Worm (Caenorhabditis elegans) whole organism, early embryonic: ENCODE results near the gene H06I04.6.

Experiments used
- B0310.2 ChIP-seq: sonication (generic microtip); optimal IDR thresholded peaks from 2 replicates; lab custom pipeline; 2016; ENCODE audit warnings: mild to moderate bottlenecking, missing genetic modification characterization, missing compliant biosample characterization
- F13C5.2 ChIP-seq: sonication (generic microtip); optimal IDR thresholded peaks from 2 replicates; lab custom pipeline; 2017; ENCODE audit warnings: mild to moderate bottlenecking, missing genetic modification characterization, inconsistent platforms, missing compliant biosample characterization
- aly-1 ChIP-seq: sonication (generic microtip); optimal IDR thresholded peaks from 2 replicates; lab custom pipeline; 2016; ENCODE audit warnings: missing genetic modification characterization, missing compliant biosample characterization
- ama-1 ChIP-seq: fragments of 150-350 bp; optimal IDR thresholded peaks from 2 replicates; lab custom pipeline; 2014
- ceh-13 ChIP-seq: fragments of 200-800 bp; sonication (Bioruptor generic); optimal IDR thresholded peaks from 2 replicates; lab custom pipeline; 2018; ENCODE audit warnings: mild to moderate bottlenecking, missing genetic modification characterization, missing compliant biosample characterization
- ceh-36 ChIP-seq: sonication (generic microtip); optimal IDR thresholded peaks from 2 replicates; lab custom pipeline; 2016; ENCODE audit warnings: missing genetic modification characterization, inconsistent platforms, missing compliant biosample characterization
- ets-7 ChIP-seq: sonication (generic microtip); optimal IDR thresholded peaks from 2 replicates; lab custom pipeline; 2016; ENCODE audit warnings: missing genotype, missing genetic modification characterization, missing compliant biosample characterization
- flt-1 ChIP-seq: fragments of 200-800 bp; sonication (Bioruptor generic); IDR thresholded peaks from 2 replicates; pipeline ENCODE4 v1.3.6; 2022; ENCODE audit warnings: missing genetic modification characterization, missing compliant biosample characterization
- hmbx-1 ChIP-seq: sonication (generic microtip); optimal IDR thresholded peaks from 2 replicates; lab custom pipeline; 2016; ENCODE audit warnings: mild to moderate bottlenecking, missing genetic modification characterization, missing compliant biosample characterization
- hmg-4 ChIP-seq: fragments of 200-800 bp; sonication (Bioruptor generic); optimal IDR thresholded peaks from 2 replicates; lab custom pipeline; 2018; ENCODE audit warnings: mild to moderate bottlenecking, missing genetic modification characterization, missing compliant biosample characterization
- hnd-1 ChIP-seq: sonication (generic microtip); optimal IDR thresholded peaks from 2 replicates; lab custom pipeline; 2016; ENCODE audit warnings: missing genetic modification characterization, missing compliant biosample characterization
- pes-1 ChIP-seq: fragments of 200-800 bp; sonication (Bioruptor generic); IDR thresholded peaks from 2 replicates; pipeline ENCODE4 v1.3.6; 2022; ENCODE audit warnings: missing genetic modification reagents, missing genetic modification characterization, missing compliant biosample characterization
- scrt-1 ChIP-seq: fragments of 200-800 bp; sonication (Bioruptor generic); IDR thresholded peaks from 2 replicates; pipeline ENCODE4 v1.3.6; 2022; ENCODE audit warnings: missing genetic modification characterization, missing compliant biosample characterization
- sea-1 ChIP-seq: fragments of 200-800 bp; sonication (Bioruptor generic); conservative IDR thresholded peaks from 2 replicates; pipeline ENCODE4 v1.3.6; 2022; ENCODE audit warnings: missing genetic modification characterization, missing compliant biosample characterization
- tbx-11 ChIP-seq: fragments of 200-800 bp; sonication (Bioruptor generic); IDR thresholded peaks from 2 replicates; pipeline ENCODE4 v1.3.6; 2022; ENCODE audit warnings: missing genetic modification characterization, missing compliant biosample characterization
- tbx-37 ChIP-seq: fragments of 200-800 bp; sonication (Bioruptor generic); conservative IDR thresholded peaks from 2 replicates; pipeline ENCODE4 v1.3.6; 2022; ENCODE audit warnings: missing genetic modification reagents, missing genetic modification characterization, missing compliant biosample characterization
- tra-4 ChIP-seq: sonication (generic microtip); optimal IDR thresholded peaks from 2 replicates; lab custom pipeline; 2017; ENCODE audit warnings: missing genetic modification characterization, missing compliant biosample characterization

H06I04.6 gene

ce11 chrIII:3063999-3064398 is at the start of gene H06I04.6:
H06I04.6 (minus strand) TSS chrIII:3064343.
- TF ChIP-seq hnd-1 (tag; lab: Kevin White, UChicago) = no peak
- no peak for TF ChIP-seq tbx-11 (GFP tag; lab: Robert Waterston, UW)
- no peak for TF ChIP-seq flt-1 (GFP tag; lab: Robert Waterston, UW)
- TF ChIP-seq ceh-13 (GFP tag; lab: Kevin White, UChicago) = no peak
- TF ChIP-seq aly-1 (tag; lab: Kevin White, UChicago) = no peak
- TF ChIP-seq pes-1 (GFP tag; lab: Robert Waterston, UW) = no peak
- no peak for TF ChIP-seq scrt-1 (GFP tag; lab: Robert Waterston, UW)

DNA sequence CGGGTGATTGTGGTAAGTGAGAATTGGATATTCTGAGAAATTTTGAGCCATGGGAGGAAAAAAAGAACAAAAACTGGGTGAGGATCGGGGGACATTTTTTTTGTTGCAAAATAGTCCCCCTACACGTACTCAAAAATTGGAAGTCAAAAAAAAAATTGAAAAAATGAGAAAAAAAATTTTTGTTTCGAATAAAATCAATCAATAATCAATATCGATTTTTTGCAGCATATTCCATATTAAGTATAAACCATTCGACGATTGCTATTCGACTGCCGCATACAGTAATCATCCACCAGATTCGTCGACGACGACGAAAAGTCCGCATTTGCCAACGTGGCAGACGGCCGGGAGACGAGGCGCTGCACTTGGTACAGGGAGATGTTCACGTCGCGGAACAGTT is 48.5 kb upstream of the H06I04.6 start:
- TF ChIP-seq tra-4 (tag; lab: Kevin White, UChicago) = no peak
- no peak for TF ChIP-seq ets-7 (tag; lab: Kevin White, UChicago)
- no peak for TF ChIP-seq B0310.2 (tag; lab: Kevin White, UChicago)
- no peak for TF ChIP-seq hmg-4 (GFP tag; lab: Kevin White, UChicago)
- TF ChIP-seq ceh-13 (GFP tag; lab: Kevin White, UChicago) = no peak
- no peak for TF ChIP-seq hmbx-1 (tag; lab: Kevin White, UChicago)
- TF ChIP-seq flt-1 (GFP tag; lab: Robert Waterston, UW) = no peak
- no peak for TF ChIP-seq ceh-36 (tag; lab: Kevin White, UChicago)
- no peak for TF ChIP-seq pes-1 (GFP tag; lab: Robert Waterston, UW)
- no peak for TF ChIP-seq sea-1 (GFP tag; lab: Robert Waterston, UW)
- no peak for TF ChIP-seq hnd-1 (tag; lab: Kevin White, UChicago)
- no peak for TF ChIP-seq tbx-37 (GFP tag; lab: Robert Waterston, UW)
- no peak for TF ChIP-seq scrt-1 (GFP tag; lab: Robert Waterston, UW)
- TF ChIP-seq tbx-11 (GFP tag; lab: Robert Waterston, UW) = no peak
- no peak for TF ChIP-seq ama-1 (lab: Kevin White, UChicago)

ce11 chrIII:3112001-3112400 is 47.9 kb upstream of the H06I04.6 start:
- TF ChIP-seq tra-4 (tag; lab: Kevin White, UChicago) = no peak
- no peak for TF ChIP-seq ama-1 (lab: Kevin White, UChicago)
- no peak for TF ChIP-seq ceh-36 (tag; lab: Kevin White, UChicago)
- no peak for TF ChIP-seq hmg-4 (GFP tag; lab: Kevin White, UChicago)
- no peak for TF ChIP-seq ceh-13 (GFP tag; lab: Kevin White, UChicago)
- TF ChIP-seq hmbx-1 (tag; lab: Kevin White, UChicago) = no peak
- TF ChIP-seq aly-1 (tag; lab: Kevin White, UChicago) = no peak
- TF ChIP-seq F13C5.2 = no peak
- no peak for TF ChIP-seq tbx-37 (GFP tag; lab: Robert Waterston, UW)
- TF ChIP-seq scrt-1 (GFP tag; lab: Robert Waterston, UW) = no peak
- no peak for TF ChIP-seq sea-1 (GFP tag; lab: Robert Waterston, UW)
- TF ChIP-seq flt-1 (GFP tag; lab: Robert Waterston, UW) = no peak
- TF ChIP-seq B0310.2 (tag; lab: Kevin White, UChicago) = no peak

ce11 chrIII:3111534-3111933 is 47.4 kb upstream of the H06I04.6 start:
- TF ChIP-seq aly-1 (tag; lab: Kevin White, UChicago) (no peak), hmbx-1 (tag; lab: Kevin White, UChicago) (no peak), scrt-1 (GFP tag; lab: Robert Waterston, UW) (no peak), ets-7 (tag; lab: Kevin White, UChicago) (no peak), tbx-37 (GFP tag; lab: Robert Waterston, UW) (no peak), ceh-36 (tag; lab: Kevin White, UChicago) (no peak), tbx-11 (GFP tag; lab: Robert Waterston, UW) (no peak), ama-1 (lab: Kevin White, UChicago) (no peak), tra-4 (tag; lab: Kevin White, UChicago) (no peak), flt-1 (GFP tag; lab: Robert Waterston, UW) (no peak), hnd-1 (tag; lab: Kevin White, UChicago) (no peak), pes-1 (GFP tag; lab: Robert Waterston, UW) (no peak), sea-1 (GFP tag; lab: Robert Waterston, UW) (no peak), ceh-13 (GFP tag; lab: Kevin White, UChicago) (no peak)

ce11 chrIII:3110614-3111013 is 46.5 kb upstream of the H06I04.6 start:
- TF ChIP-seq flt-1 (GFP tag; lab: Robert Waterston, UW) = no peak

ce11 chrIII:3109564-3109963 is 45.4 kb upstream of the H06I04.6 start:
- TF ChIP-seq sea-1 (GFP tag; lab: Robert Waterston, UW) (no peak), ama-1 (lab: Kevin White, UChicago) (no peak), aly-1 (tag; lab: Kevin White, UChicago) (no peak), tra-4 (tag; lab: Kevin White, UChicago) (no peak), tbx-37 (GFP tag; lab: Robert Waterston, UW) (no peak), tbx-11 (GFP tag; lab: Robert Waterston, UW) (no peak)

DNA sequence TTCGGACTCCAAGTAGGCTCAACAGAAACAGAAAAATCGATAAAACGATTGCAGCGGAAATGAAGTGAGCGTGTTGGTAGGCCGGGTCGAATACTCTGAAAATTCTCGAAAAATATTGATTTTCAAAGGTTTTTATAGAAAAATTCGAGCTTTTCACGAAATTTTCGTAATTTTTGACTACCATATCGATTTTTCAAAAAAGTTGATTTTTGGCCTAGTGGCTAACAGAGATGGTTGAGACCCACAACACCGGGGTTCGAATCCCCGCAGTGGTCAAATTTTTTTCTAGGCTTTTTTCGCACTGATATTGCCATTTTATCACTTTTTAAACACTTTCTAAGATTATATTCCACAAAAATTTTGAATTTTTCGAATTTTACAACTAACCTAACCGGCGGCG is 44.7 kb upstream of the H06I04.6 start:
- TF ChIP-seq scrt-1 (GFP tag; lab: Robert Waterston, UW) (no peak), tbx-37 (GFP tag; lab: Robert Waterston, UW) (no peak), ama-1 (lab: Kevin White, UChicago) (no peak), hmbx-1 (tag; lab: Kevin White, UChicago) (no peak), ceh-13 (GFP tag; lab: Kevin White, UChicago) (no peak)

DNA sequence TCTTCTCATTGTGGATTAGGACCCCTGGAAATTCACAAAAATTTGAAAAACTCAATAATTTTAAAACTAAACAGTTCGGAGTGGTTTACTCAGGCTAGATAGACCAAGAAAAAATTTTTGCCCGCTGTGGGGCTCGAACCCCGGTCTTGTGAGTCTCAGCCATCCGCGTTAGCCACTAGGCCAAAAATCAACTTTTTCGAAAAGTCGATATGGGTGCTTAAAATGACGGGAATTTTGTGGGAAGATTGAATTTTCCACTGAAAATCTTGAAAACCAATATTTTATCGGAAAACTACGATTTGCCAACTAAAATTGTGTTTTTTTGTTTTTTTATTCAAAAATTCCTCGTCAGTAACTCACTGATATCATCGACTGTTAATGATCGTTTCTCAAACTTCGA is 43.4 kb upstream of the H06I04.6 start:
- TF ChIP-seq F13C5.2 (no peak), hmbx-1 (tag; lab: Kevin White, UChicago) (no peak), pes-1 (GFP tag; lab: Robert Waterston, UW) (no peak), tbx-11 (GFP tag; lab: Robert Waterston, UW) (no peak), ceh-13 (GFP tag; lab: Kevin White, UChicago) (no peak), hnd-1 (tag; lab: Kevin White, UChicago) (no peak), hmg-4 (GFP tag; lab: Kevin White, UChicago) (no peak), tbx-37 (GFP tag; lab: Robert Waterston, UW) (no peak), ama-1 (lab: Kevin White, UChicago) (no peak), tra-4 (tag; lab: Kevin White, UChicago) (no peak), ceh-36 (tag; lab: Kevin White, UChicago) (no peak)
